Worm (Caenorhabditis elegans) whole organism, L1 larva: ENCODE results near the gene M151.1.

Source experiments
- C04F5.9 ChIP-seq: sonication (generic microtip); optimal IDR thresholded peaks from 2 replicates; lab custom pipeline; 2016; ENCODE audit warnings: missing genetic modification characterization, missing compliant biosample characterization
- C16A3.4 ChIP-seq: fragments of 150-350 bp; optimal IDR thresholded peaks from 2 replicates; lab custom pipeline; 2014; ENCODE audit warnings: missing biosample characterization, missing genetic modification characterization
- Y116A8C.19 ChIP-seq: sonication (generic microtip); optimal IDR thresholded peaks from 2 replicates; lab custom pipeline; 2016; ENCODE audit warnings: missing compliant biosample characterization, missing genetic modification characterization, borderline replicate concordance
- blmp-1 ChIP-seq: fragments of 150-350 bp; optimal IDR thresholded peaks from 2 replicates; lab custom pipeline; 2014; ENCODE audit warnings: missing biosample characterization, missing genetic modification characterization
- ceh-63 ChIP-seq: fragments of 200-800 bp; sonication (Bioruptor generic); optimal IDR thresholded peaks from 2 replicates; lab custom pipeline; 2018; ENCODE audit warnings: mild to moderate bottlenecking, missing genetic modification characterization, missing compliant biosample characterization
- ceh-88 ChIP-seq: fragments of 200-800 bp; sonication (Bioruptor generic); IDR thresholded peaks from 2 replicates; pipeline ENCODE4 v1.3.6; 2022; ENCODE audit warnings: missing genetic modification characterization, missing compliant biosample characterization
- ceh-90 ChIP-seq: sonication (generic microtip); optimal IDR thresholded peaks from 2 replicates; lab custom pipeline; 2016; ENCODE audit warnings: missing genetic modification characterization, missing compliant biosample characterization
- ces-1 ChIP-seq: fragments of 150-350 bp; optimal IDR thresholded peaks from 2 replicates; lab custom pipeline; 2014; ENCODE audit warnings: missing biosample characterization, missing genetic modification reagents, missing genetic modification characterization
- efl-1 ChIP-seq, 4 experiments: fragments of 150-350 bp; optimal IDR thresholded peaks in 3 of 4; peaks in 1 of 4; 1 replicate in 1 of 4; 2 replicates in 3 of 4; lab custom pipeline; 2014; ENCODE audit warnings: missing biosample characterization in 2 of 4, missing genetic modification characterization in 2 of 4, missing genetic modification reagents in 2 of 4
- efl-3 ChIP-seq: fragments of 200-800 bp; sonication (Bioruptor generic); optimal IDR thresholded peaks from 2 replicates; lab custom pipeline; 2018; ENCODE audit warnings: mild to moderate bottlenecking, missing genetic modification characterization, missing compliant biosample characterization
- egl-27 ChIP-seq, 2 experiments: fragments of 150-350 bp in 1 of 2; sonication (generic microtip); optimal IDR thresholded peaks; 3 replicates each; lab custom pipeline; 2017 to 2018; ENCODE audit warnings: missing biosample characterization in 2 of 2, missing genetic modification characterization in 2 of 2, missing genetic modification reagents in 2 of 2
- elt-2 ChIP-seq: sonication (generic microtip); optimal IDR thresholded peaks from 2 replicates; lab custom pipeline; 2016; ENCODE audit warnings: missing genetic modification characterization, mild to moderate bottlenecking, inconsistent platforms, missing compliant biosample characterization, missing genetic modification reagents
- ets-5 ChIP-seq: fragments of 200-800 bp; sonication (Bioruptor generic); IDR thresholded peaks from 2 replicates; pipeline ENCODE4 v1.3.6; 2022; ENCODE audit warnings: missing genetic modification characterization, missing compliant biosample characterization
- fkh-10 ChIP-seq: sonication (generic microtip); optimal IDR thresholded peaks from 2 replicates; lab custom pipeline; 2017; ENCODE audit warnings: missing biosample characterization, missing genetic modification reagents, missing genetic modification characterization
- fkh-4 ChIP-seq: sonication (generic microtip); optimal IDR thresholded peaks from 2 replicates; lab custom pipeline; 2016; ENCODE audit warnings: missing compliant biosample characterization, missing genetic modification characterization, borderline replicate concordance
- fkh-8 ChIP-seq: sonication (generic microtip); optimal IDR thresholded peaks from 2 replicates; lab custom pipeline; 2016; ENCODE audit warnings: mild to moderate bottlenecking, missing genetic modification characterization, missing compliant biosample characterization
- hlh-17 ChIP-seq: fragments of 200-800 bp; sonication (Bioruptor generic); optimal IDR thresholded peaks from 2 replicates; lab custom pipeline; 2018; ENCODE audit warnings: missing genetic modification characterization, mild to moderate bottlenecking, missing compliant biosample characterization, moderate library complexity, borderline replicate concordance
- jun-1 ChIP-seq: fragments of 150-350 bp; optimal IDR thresholded peaks from 2 replicates; lab custom pipeline; 2014; ENCODE audit warnings: missing biosample characterization, missing genetic modification reagents, missing genetic modification characterization
- lin-14 ChIP-seq: fragments of 200-800 bp; sonication (Bioruptor generic); optimal IDR thresholded peaks from 2 replicates; lab custom pipeline; 2018; ENCODE audit warnings: mild to moderate bottlenecking, missing genetic modification characterization, moderate library complexity, missing compliant biosample characterization
- lir-3 ChIP-seq: sonication (generic microtip); optimal IDR thresholded peaks from 2 replicates; lab custom pipeline; 2016; ENCODE audit warnings: mild to moderate bottlenecking, missing genetic modification characterization, moderate library complexity, missing compliant biosample characterization; ENCODE audit not compliant: poor library complexity
- mep-1 ChIP-seq: fragments of 150-350 bp; optimal IDR thresholded peaks from 2 replicates; lab custom pipeline; 2014; ENCODE audit warnings: missing biosample characterization, missing genetic modification characterization
- nhr-12 ChIP-seq: sonication (generic microtip); optimal IDR thresholded peaks from 2 replicates; lab custom pipeline; 2017; ENCODE audit warnings: missing biosample characterization, missing genetic modification characterization
- nhr-237 ChIP-seq: fragments of 150-350 bp; optimal IDR thresholded peaks from 2 replicates; lab custom pipeline; 2014; ENCODE audit warnings: missing biosample characterization, missing genetic modification characterization
- nhr-28 ChIP-seq: fragments of 150-350 bp; optimal IDR thresholded peaks from 2 replicates; lab custom pipeline; 2014; ENCODE audit warnings: missing biosample characterization, missing genetic modification characterization
- nhr-77 ChIP-seq: fragments of 150-350 bp; optimal IDR thresholded peaks from 2 replicates; lab custom pipeline; 2014; ENCODE audit warnings: missing biosample characterization, missing genetic modification characterization
- nhr-84 ChIP-seq: sonication (generic microtip); optimal IDR thresholded peaks from 2 replicates; lab custom pipeline; 2017; ENCODE audit warnings: missing biosample characterization, missing genetic modification characterization
- nhr-90 ChIP-seq: sonication (generic microtip); optimal IDR thresholded peaks from 2 replicates; lab custom pipeline; 2016; ENCODE audit warnings: mild to moderate bottlenecking, missing genetic modification characterization, missing compliant biosample characterization; ENCODE audit not compliant: poor library complexity
- pax-3 ChIP-seq: fragments of 200-800 bp; sonication (Bioruptor generic); optimal IDR thresholded peaks from 2 replicates; lab custom pipeline; 2018; ENCODE audit warnings: mild to moderate bottlenecking, missing genetic modification characterization, moderate library complexity, missing compliant biosample characterization
- pqm-1 ChIP-seq: sonication (generic microtip); optimal IDR thresholded peaks from 3 replicates; lab custom pipeline; 2017; ENCODE audit warnings: missing biosample characterization, missing genetic modification characterization
- rnt-1 ChIP-seq: sonication (generic microtip); optimal IDR thresholded peaks from 2 replicates; lab custom pipeline; 2016; ENCODE audit warnings: mild to moderate bottlenecking, missing genetic modification characterization, moderate library complexity, missing compliant biosample characterization
- sox-4 ChIP-seq: sonication (generic microtip); optimal IDR thresholded peaks from 2 replicates; lab custom pipeline; 2016; ENCODE audit warnings: missing genetic modification characterization, missing compliant biosample characterization
- sup-37 ChIP-seq: fragments of 200-800 bp; sonication (Bioruptor generic); optimal IDR thresholded peaks from 2 replicates; lab custom pipeline; 2018; ENCODE audit warnings: mild to moderate bottlenecking, missing genetic modification characterization, missing compliant biosample characterization
- swsn-7 ChIP-seq: sonication (generic microtip); optimal IDR thresholded peaks from 2 replicates; lab custom pipeline; 2016; ENCODE audit warnings: missing genetic modification characterization, missing compliant biosample characterization
- tbx-2 ChIP-seq: sonication (generic microtip); optimal IDR thresholded peaks from 2 replicates; lab custom pipeline; 2016; ENCODE audit warnings: missing genetic modification characterization, missing compliant biosample characterization
- unc-30 ChIP-seq: sonication (generic microtip); optimal IDR thresholded peaks from 2 replicates; lab custom pipeline; 2017; ENCODE audit warnings: missing biosample characterization, missing genetic modification characterization
- unc-86 ChIP-seq: sonication (generic microtip); optimal IDR thresholded peaks from 2 replicates; lab custom pipeline; 2016; ENCODE audit warnings: missing genetic modification characterization, missing compliant biosample characterization
- vab-15 ChIP-seq: sonication (generic microtip); optimal IDR thresholded peaks from 2 replicates; lab custom pipeline; 2017; ENCODE audit warnings: missing genotype, mild to moderate bottlenecking, missing genetic modification characterization, missing compliant biosample characterization
- zip-4 ChIP-seq: fragments of 200-800 bp; sonication (Bioruptor generic); optimal IDR thresholded peaks from 2 replicates; lab custom pipeline; 2018; ENCODE audit warnings: mild to moderate bottlenecking, missing genetic modification characterization, moderate library complexity, missing compliant biosample characterization
- ztf-4 ChIP-seq: fragments of 150-350 bp; optimal IDR thresholded peaks from 2 replicates; lab custom pipeline; 2014; ENCODE audit warnings: missing biosample characterization, missing genetic modification characterization

M151.1 gene

DNA sequence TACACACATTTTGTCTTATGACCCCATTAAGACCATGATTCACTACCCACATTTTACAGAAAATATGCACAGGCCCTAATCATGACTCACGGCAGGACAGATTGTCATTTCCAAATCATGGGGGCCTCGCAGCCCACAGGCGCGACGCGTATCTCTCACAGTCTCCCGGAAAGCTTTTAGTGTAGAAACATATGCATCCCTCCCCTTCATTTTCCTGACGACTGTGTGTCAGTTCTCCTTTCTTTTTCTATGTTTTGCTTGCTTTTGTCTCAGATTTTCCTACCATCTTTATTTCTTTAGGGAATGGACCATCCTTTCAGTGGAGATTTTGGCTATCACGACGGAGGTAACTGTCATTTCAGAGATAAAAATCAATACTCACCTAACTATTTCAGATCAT is at the start of gene M151.1:
M151.1 (plus strand) TSS at position 301 of the 400 bp plus-strand sequence.
- TF ChIP-seq blmp-1 (tag; lab: Kevin White, UChicago) (no peak), elt-2 (tag; lab: Kevin White, UChicago) (no peak), pqm-1 (tag; lab: Kevin White, UChicago) (no peak), ces-1 (GFP tag; lab: Kevin White, UChicago) (no peak), efl-1 (optimal IDR thresholded peaks at IDR 0.05; lab: Kevin White, UChicago) (no peak), efl-1 (GFP tag; optimal IDR thresholded peaks at IDR 0.05 in 1 of 2; lab: Kevin White, UChicago) (peak in 1 of 2 experiments; percentile 47), fkh-4 (no peak), sox-4 (tag; lab: Kevin White, UChicago) (no peak)

- TF ChIP-seq swsn-7 (tag; lab: Kevin White, UChicago) = no peak
- no peak for TF ChIP-seq unc-30 (tag; lab: Kevin White, UChicago)
- no peak for TF ChIP-seq efl-3 (GFP tag; lab: Kevin White, UChicago)
- no peak for TF ChIP-seq blmp-1 (tag; lab: Kevin White, UChicago)
- TF ChIP-seq ceh-63 (GFP tag; lab: Kevin White, UChicago) = no peak
- no peak for TF ChIP-seq lin-14
- no peak for TF ChIP-seq tbx-2 (tag; lab: Kevin White, UChicago)
- no peak for TF ChIP-seq efl-1 (optimal IDR thresholded peaks at IDR 0.05; lab: Kevin White, UChicago)
- no peak for TF ChIP-seq efl-1 (GFP tag; optimal IDR thresholded peaks at IDR 0.05 in 1 of 2; lab: Kevin White, UChicago)
- no peak for TF ChIP-seq sup-37
- TF ChIP-seq C04F5.9 (tag; lab: Kevin White, UChicago) = no peak
- TF ChIP-seq nhr-77 = no peak
- TF ChIP-seq vab-15 (tag; lab: Kevin White, UChicago) = no peak
- no peak for TF ChIP-seq fkh-8
Observed at ce11 chrII:3595339-3595738, 46.0 kb upstream of the M151.1 start, which contains the start of gene Y49F6A.12. Gene Y49F6A.12 (plus strand): TSS chrII:3595639.

- TF ChIP-seq ets-5 (GFP tag; lab: Robert Waterston, UW) (no peak), nhr-90 (tag; lab: Kevin White, UChicago) (no peak), ztf-4 (tag; lab: Kevin White, UChicago) (no peak), unc-86 (tag; lab: Kevin White, UChicago) (no peak), sup-37 (no peak), nhr-28 (no peak), jun-1 (no peak), ceh-88 (GFP tag; lab: Robert Waterston, UW) (no peak), swsn-7 (tag; lab: Kevin White, UChicago) (no peak), egl-27 (tag; optimal IDR thresholded peaks at IDR 0.05; lab: Kevin White, UChicago) (no peak), ceh-90 (no peak), fkh-10 (GFP tag; lab: Kevin White, UChicago) (no peak), efl-3 (GFP tag; lab: Kevin White, UChicago) (no peak), pax-3 (tag; lab: Kevin White, UChicago) (no peak), mep-1 (tag; lab: Kevin White, UChicago) (no peak), hlh-17 (GFP tag; lab: Kevin White, UChicago) (no peak), zip-4 (GFP tag; lab: Kevin White, UChicago) (no peak), nhr-237 (tag; lab: Kevin White, UChicago) (no peak), nhr-12 (tag; lab: Kevin White, UChicago) (no peak)
Observed at ce11 chrII:3598721-3599120, 42.6 kb upstream of the M151.1 start, which contains the start of gene Y49F6A.11. Gene Y49F6A.11 (minus strand): TSS chrII:3598821.

ce11 chrII:3604578-3604977 is 36.7 kb upstream of the M151.1 start:
- TF ChIP-seq nhr-84 (tag; lab: Kevin White, UChicago) (no peak), C16A3.4 (tag; lab: Kevin White, UChicago) (no peak), Y116A8C.19 (tag; lab: Kevin White, UChicago) (no peak), nhr-77 (no peak), rnt-1 (tag; lab: Kevin White, UChicago) (no peak), ceh-88 (GFP tag; lab: Robert Waterston, UW) (no peak), lir-3 (tag; lab: Kevin White, UChicago) (no peak), blmp-1 (tag; lab: Kevin White, UChicago) (no peak)
